Fruit fly (Drosophila melanogaster) whole organism, embryonic: ENCODE results near the gene CG44013.

Source experiments
- Antp ChIP-seq: fragments of 200-800 bp; sonication (Bioruptor generic); optimal IDR thresholded peaks from 3 replicates; lab custom pipeline; 2016; ENCODE audit warnings: missing biosample characterization, missing genetic modification characterization
- Atf6 ChIP-seq: fragments of 200-800 bp; sonication (Bioruptor generic); IDR thresholded peaks from 2 replicates; pipeline ENCODE4 v1.3.6; 2022; ENCODE audit warnings: missing biosample characterization, missing genetic modification characterization
- BtbVII ChIP-seq: fragments of 200-800 bp; sonication (Bioruptor generic); optimal IDR thresholded peaks from 3 replicates; lab custom pipeline; 2017; ENCODE audit warnings: missing biosample characterization, mild to moderate bottlenecking, missing genetic modification characterization
- CG10565 ChIP-seq: fragments of 200-800 bp; sonication (Bioruptor generic); optimal IDR thresholded peaks from 3 replicates; lab custom pipeline; 2016; ENCODE audit warnings: missing biosample characterization, mild to moderate bottlenecking, missing genetic modification characterization
- CG13424 ChIP-seq: fragments of 200-800 bp; sonication (Bioruptor generic); optimal IDR thresholded peaks from 2 replicates; lab custom pipeline; 2019; ENCODE audit warnings: missing biosample characterization, mild to moderate bottlenecking, missing genetic modification characterization, moderate library complexity
- CG13775 ChIP-seq: fragments of 200-800 bp; sonication (Bioruptor generic); optimal IDR thresholded peaks from 3 replicates; lab custom pipeline; 2017; ENCODE audit warnings: missing biosample characterization, mild to moderate bottlenecking, missing genetic modification characterization
- CG14014 ChIP-seq: fragments of 200-800 bp; sonication (Bioruptor generic); IDR thresholded peaks from 2 replicates; pipeline ENCODE4 v1.3.6; 2022; ENCODE audit warnings: missing biosample characterization, missing genetic modification characterization
- CG17385 ChIP-seq: fragments of 200-800 bp; sonication (Bioruptor generic); optimal IDR thresholded peaks from 3 replicates; lab custom pipeline; 2018; ENCODE audit warnings: missing biosample characterization, mild to moderate bottlenecking, missing genetic modification characterization
- CG2120 ChIP-seq: fragments of 200-800 bp; sonication (Bioruptor generic); optimal IDR thresholded peaks from 3 replicates; lab custom pipeline; 2016; ENCODE audit warnings: missing biosample characterization, missing genetic modification characterization
- CG2712 ChIP-seq: fragments of 200-800 bp; optimal IDR thresholded peaks from 3 replicates; lab custom pipeline; 2019; ENCODE audit warnings: missing biosample characterization, mild to moderate bottlenecking, missing genetic modification characterization, moderate library complexity
- CG30403 ChIP-seq: fragments of 200-800 bp; sonication (Bioruptor generic); optimal IDR thresholded peaks from 3 replicates; lab custom pipeline; 2016; ENCODE audit warnings: missing biosample characterization, missing genetic modification characterization
- CG31388 ChIP-seq: fragments of 200-800 bp; sonication (Bioruptor generic); optimal IDR thresholded peaks from 2 replicates; lab custom pipeline; 2016; ENCODE audit warnings: missing biosample characterization, missing genetic modification characterization
- CG31441 ChIP-seq: fragments of 200-800 bp; sonication (Bioruptor generic); IDR thresholded peaks from 2 replicates; pipeline ENCODE4 v1.3.6; 2022; ENCODE audit warnings: missing biosample characterization, missing genetic modification characterization
- CG32767 ChIP-seq: fragments of 200-800 bp; sonication (Bioruptor generic); IDR thresholded peaks from 2 replicates; pipeline ENCODE4 v1.3.6; 2022; ENCODE audit warnings: missing biosample characterization, missing genetic modification characterization
- CG42726 ChIP-seq: fragments of 200-800 bp; sonication (Bioruptor generic); IDR thresholded peaks from 2 replicates; pipeline ENCODE4 v1.3.6; 2022; ENCODE audit warnings: missing biosample characterization, missing genetic modification characterization; ENCODE audit not compliant: partially characterized antibody
- CG4360 ChIP-seq: fragments of 200-800 bp; sonication (Bioruptor generic); IDR thresholded peaks from 2 replicates; pipeline ENCODE4 v1.3.6; 2022; ENCODE audit warnings: missing biosample characterization, missing genetic modification characterization
- CG8478 ChIP-seq: fragments of >200 bp; optimal IDR thresholded peaks from 2 replicates; lab custom pipeline; 2018
- CG8765 ChIP-seq: fragments of 200-800 bp; sonication (Bioruptor generic); IDR thresholded peaks from 2 replicates; pipeline ENCODE4 v1.3.6; 2022; ENCODE audit warnings: missing biosample characterization, missing genetic modification characterization
- CG9215 ChIP-seq: fragments of 200-800 bp; sonication (Bioruptor generic); IDR thresholded peaks from 2 replicates; pipeline ENCODE4 v1.3.6; 2022; ENCODE audit warnings: missing biosample characterization, missing genetic modification characterization
- CG9932 ChIP-seq: fragments of 200-800 bp; sonication (Bioruptor generic); IDR thresholded peaks from 2 replicates; pipeline ENCODE4 v1.3.6; 2022; ENCODE audit warnings: missing biosample characterization, missing genetic modification characterization
- CoRest ChIP-seq: fragments of 200-800 bp; sonication (Bioruptor generic); optimal IDR thresholded peaks from 3 replicates; lab custom pipeline; 2018; ENCODE audit warnings: missing biosample characterization, mild to moderate bottlenecking, missing genetic modification characterization, moderate library complexity
- D ChIP-seq, 2 experiments: fragments of 200-800 bp in 1 of 2; fragments of >200 bp in 1 of 2; sonication (Bioruptor generic) in 1 of 2; optimal IDR thresholded peaks; 2 replicates in 1 of 2; 3 replicates in 1 of 2; lab custom pipeline; 2017; ENCODE audit warnings: mild to moderate bottlenecking in 1 of 2, missing biosample characterization in 1 of 2, missing genetic modification characterization in 1 of 2, missing genetic modification reagents in 1 of 2
- Dll ChIP-seq: fragments of 200-800 bp; sonication (Bioruptor generic); IDR thresholded peaks from 4 replicates; pipeline ENCODE4 v1.3.6; 2022; ENCODE audit warnings: missing biosample characterization, missing genetic modification characterization; ENCODE audit not compliant: partially characterized antibody
- Eip74EF ChIP-seq, 2 experiments: fragments of 200-800 bp in 1 of 2; fragments of >200 bp in 1 of 2; sonication (Bioruptor generic) in 1 of 2; optimal IDR thresholded peaks; 2 replicates each; lab custom pipeline; 2017 to 2019; ENCODE audit warnings: missing biosample characterization in 2 of 2, missing genetic modification characterization in 2 of 2, mild to moderate bottlenecking in 1 of 2, moderate library complexity in 1 of 2
- Ets65A ChIP-seq: fragments of 200-800 bp; sonication (Bioruptor generic); peaks from one replicate; lab custom pipeline; 2016; ENCODE audit warnings: missing biosample characterization, missing genetic modification characterization
- Ets97D ChIP-seq: fragments of 200-800 bp; sonication (Bioruptor generic); optimal IDR thresholded peaks from 3 replicates; lab custom pipeline; 2016; ENCODE audit warnings: missing biosample characterization, missing genetic modification characterization
- HLHmδ ChIP-seq: fragments of 200-800 bp; sonication (Bioruptor generic); optimal IDR thresholded peaks from 2 replicates; lab custom pipeline; 2018; ENCODE audit warnings: missing biosample characterization, mild to moderate bottlenecking, missing genetic modification characterization, moderate library complexity
- HmgZ ChIP-seq: fragments of 200-800 bp; sonication (Bioruptor generic); optimal IDR thresholded peaks from 2 replicates; lab custom pipeline; 2018; ENCODE audit warnings: missing biosample characterization, mild to moderate bottlenecking, missing genetic modification characterization
- Hr3 ChIP-seq: fragments of 200-800 bp; sonication (Bioruptor generic); optimal IDR thresholded peaks from 3 replicates; lab custom pipeline; 2016; ENCODE audit warnings: missing biosample characterization, missing genetic modification characterization
- Med ChIP-seq: fragments of 200-800 bp; sonication (Bioruptor generic); peaks from one replicate; lab custom pipeline; 2016; ENCODE audit warnings: missing biosample characterization, missing genetic modification characterization, mild to moderate bottlenecking, inconsistent platforms, moderate library complexity
- Mrtf ChIP-seq: fragments of 200-800 bp; sonication (Bioruptor generic); IDR thresholded peaks from 3 replicates; pipeline ENCODE4 v1.3.6; 2022; ENCODE audit warnings: missing biosample characterization, missing genetic modification characterization
- NFAT ChIP-seq: fragments of 200-800 bp; sonication (Bioruptor generic); IDR thresholded peaks from 2 replicates; pipeline ENCODE4 v1.3.6; 2022; ENCODE audit warnings: missing biosample characterization, missing genetic modification characterization
- Rfx ChIP-seq: fragments of 200-800 bp; sonication (Bioruptor generic); IDR thresholded peaks from 2 replicates; pipeline ENCODE4 v1.3.6; 2022; ENCODE audit warnings: missing biosample characterization, missing genetic modification characterization
- Sry-δ ChIP-seq: fragments of 200-800 bp; sonication (Bioruptor generic); optimal IDR thresholded peaks from 2 replicates; lab custom pipeline; 2016; ENCODE audit warnings: missing biosample characterization, missing genetic modification characterization
- ab ChIP-seq: fragments of 200-800 bp; sonication (Bioruptor generic); optimal IDR thresholded peaks from 2 replicates; lab custom pipeline; 2016; ENCODE audit warnings: missing biosample characterization, missing genetic modification characterization
- abd-A ChIP-seq: fragments of 200-800 bp; sonication (Bioruptor generic); optimal IDR thresholded peaks from 3 replicates; lab custom pipeline; 2019; ENCODE audit warnings: missing biosample characterization, mild to moderate bottlenecking, missing genetic modification characterization, moderate library complexity
- ato ChIP-seq: fragments of 200-800 bp; sonication (Bioruptor generic); IDR thresholded peaks from 2 replicates; pipeline ENCODE4 v1.3.6; 2022; ENCODE audit warnings: missing biosample characterization, missing genetic modification characterization; ENCODE audit not compliant: partially characterized antibody
- cas ChIP-seq: fragments of 200-800 bp; sonication (Bioruptor generic); IDR thresholded peaks from 2 replicates; pipeline ENCODE4 v1.3.6; 2022; ENCODE audit warnings: missing biosample characterization, missing genetic modification characterization
- chm ChIP-seq: fragments of 200-800 bp; sonication (Bioruptor generic); IDR thresholded peaks from 2 replicates; pipeline ENCODE4 v1.3.6; 2022; ENCODE audit warnings: missing biosample characterization, missing genetic modification characterization
- ci ChIP-seq: fragments of 200-800 bp; sonication (Bioruptor generic); IDR thresholded peaks from 3 replicates; pipeline ENCODE4 v1.3.6; 2022; ENCODE audit warnings: missing biosample characterization, missing genetic modification characterization
- croc ChIP-seq: fragments of 200-800 bp; sonication (Bioruptor generic); conservative IDR thresholded peaks from 3 replicates; pipeline ENCODE4 v1.3.6; 2022; ENCODE audit warnings: missing biosample characterization, missing genetic modification characterization
- en ChIP-seq: fragments of 200-800 bp; sonication (Bioruptor generic); optimal IDR thresholded peaks from 2 replicates; lab custom pipeline; 2016; ENCODE audit warnings: missing biosample characterization, missing genetic modification characterization
- eyg ChIP-seq: fragments of 200-800 bp; sonication (Bioruptor generic); optimal IDR thresholded peaks from 3 replicates; lab custom pipeline; 2016; ENCODE audit warnings: missing biosample characterization, missing genetic modification characterization
- grau ChIP-seq: fragments of 200-800 bp; optimal IDR thresholded peaks from 3 replicates; lab custom pipeline; 2019; ENCODE audit warnings: missing biosample characterization, mild to moderate bottlenecking, missing genetic modification characterization, moderate library complexity
- gt ChIP-seq: fragments of 200-800 bp; sonication (Bioruptor generic); IDR thresholded peaks from 2 replicates; pipeline ENCODE4 v1.3.6; 2022; ENCODE audit warnings: missing biosample characterization, missing genetic modification characterization
- lov ChIP-seq, 2 experiments: fragments of 200-800 bp in 1 of 2; fragments of >200 bp in 1 of 2; sonication (Bioruptor generic) in 1 of 2; IDR thresholded peaks in 1 of 2; optimal IDR thresholded peaks in 1 of 2; 2 replicates in 1 of 2; 3 replicates in 1 of 2; pipeline versions ENCODE4 v1.3.6 to Lab custom; 2017 to 2022; ENCODE audit warnings: missing biosample characterization in 1 of 2, missing genetic modification characterization in 1 of 2
- p53 ChIP-seq: fragments of 200-800 bp; sonication (Bioruptor generic); optimal IDR thresholded peaks from 2 replicates; lab custom pipeline; 2016; ENCODE audit warnings: missing biosample characterization, missing genetic modification characterization
- rib ChIP-seq: fragments of 200-800 bp; sonication (Bioruptor generic); IDR thresholded peaks from 2 replicates; pipeline ENCODE4 v1.3.6; 2022; ENCODE audit warnings: missing biosample characterization, missing genetic modification characterization
- schlank ChIP-seq: fragments of 200-800 bp; sonication (Bioruptor generic); optimal IDR thresholded peaks from 2 replicates; lab custom pipeline; 2018; ENCODE audit warnings: missing biosample characterization, mild to moderate bottlenecking, missing genetic modification characterization
- sna ChIP-seq: fragments of 200-800 bp; sonication (Bioruptor generic); IDR thresholded peaks from 2 replicates; pipeline ENCODE4 v1.3.6; 2022; ENCODE audit warnings: missing biosample characterization, missing genetic modification characterization; ENCODE audit not compliant: partially characterized antibody
- sob ChIP-seq: fragments of 200-800 bp; sonication (Bioruptor generic); IDR thresholded peaks from 2 replicates; pipeline ENCODE4 v1.3.6; 2022; ENCODE audit warnings: missing biosample characterization, missing genetic modification characterization
- vvl ChIP-seq: fragments of 200-800 bp; sonication (Bioruptor generic); IDR thresholded peaks from 2 replicates; pipeline ENCODE4 v1.3.6; 2022; ENCODE audit warnings: missing biosample characterization, missing genetic modification characterization

Gene CG44013

DNA sequence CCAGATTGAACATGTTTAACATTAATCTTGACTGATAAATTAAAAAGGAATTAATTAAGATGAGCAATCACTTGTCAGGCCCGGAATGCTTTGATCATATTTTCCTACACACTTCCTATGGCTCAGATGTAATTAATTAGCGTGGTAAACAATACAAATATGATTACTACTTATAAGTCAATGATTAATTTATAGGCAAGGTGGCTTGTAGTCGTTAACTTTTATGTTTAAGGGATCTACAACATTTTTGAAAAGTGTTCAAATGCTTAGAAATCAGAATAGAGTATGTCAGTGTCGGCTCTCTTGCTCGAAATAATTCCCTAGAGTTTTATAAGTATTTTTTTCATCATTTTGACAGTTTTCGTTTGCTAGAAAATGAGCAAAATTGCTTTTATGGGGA, 38.0 kb downstream of the CG44013 start (continued):
- no peak for TF ChIP-seq rib (GFP tag; lab: Robert Waterston, UW)
- no peak for TF ChIP-seq CG42726 (GFP tag; lab: Robert Waterston, UW)
- no peak for TF ChIP-seq CoRest (tag; lab: Kevin White, UChicago)
- TF ChIP-seq CG30403 (GFP tag; lab: Kevin White, UChicago), result no peak
- no peak for TF ChIP-seq Dll
- no peak for TF ChIP-seq ab (GFP tag; lab: Kevin White, UChicago)
- TF ChIP-seq grau (tag; lab: Kevin White, UChicago), result peak; percentile 34
- TF ChIP-seq Hr3 (GFP tag; lab: Kevin White, UChicago), result no peak
- TF ChIP-seq eyg (GFP tag; lab: Kevin White, UChicago), result no peak
- TF ChIP-seq Rfx (GFP tag; lab: Robert Waterston, UW), result peak; percentile 27; the same call in 1 of the 2 replicates
- no peak for TF ChIP-seq sob (GFP tag; lab: Robert Waterston, UW)
- TF ChIP-seq ci (GFP tag; lab: Robert Waterston, UW), result no peak
- TF ChIP-seq Sry-δ (GFP tag; lab: Kevin White, UChicago), result no peak
- no peak for TF ChIP-seq CG8478 (lab: Kevin White, UChicago)
- TF ChIP-seq D (optimal IDR thresholded peaks at IDR 0.05; lab: Kevin White, UChicago), result no peak
- TF ChIP-seq D (GFP tag; optimal IDR thresholded peaks at IDR 0.05; lab: Kevin White, UChicago), result no peak
- TF ChIP-seq Atf6 (GFP tag; lab: Robert Waterston, UW), result no peak
- TF ChIP-seq CG10565 (GFP tag; lab: Kevin White, UChicago), result no peak
- 0 out of 2 replicates have a peak, but pooled peaks have one; percentile 7 for TF ChIP-seq CG14014 (GFP tag; lab: Robert Waterston, UW)
- TF ChIP-seq CG17385 (GFP tag; lab: Kevin White, UChicago), result no peak
- no peak for TF ChIP-seq Ets97D (GFP tag; lab: Kevin White, UChicago)
- no peak for TF ChIP-seq HmgZ
- TF ChIP-seq en (GFP tag; lab: Kevin White, UChicago), result no peak
- TF ChIP-seq abd-A (tag; lab: Kevin White, UChicago), result no peak
- no peak for TF ChIP-seq lov (optimal IDR thresholded peaks at IDR 0.05; lab: Kevin White, UChicago)
- no peak for TF ChIP-seq lov (GFP tag; IDR thresholded peaks at IDR 0.05; lab: Robert Waterston, UW)
- no peak for TF ChIP-seq cas (GFP tag; lab: Robert Waterston, UW)
- no peak for TF ChIP-seq schlank (tag; lab: Kevin White, UChicago)
- TF ChIP-seq vvl, result no peak
- peak; percentile 38; the same call in 1 of the 2 replicates for TF ChIP-seq CG9932 (GFP tag; lab: Robert Waterston, UW)
- no peak for TF ChIP-seq CG9215
- no peak for TF ChIP-seq CG13775 (GFP tag; lab: Kevin White, UChicago)
- no peak for TF ChIP-seq Antp (GFP tag; lab: Kevin White, UChicago)
- TF ChIP-seq CG2120 (GFP tag; lab: Kevin White, UChicago), result peak; percentile 51
- no peak for TF ChIP-seq BtbVII (GFP tag; lab: Kevin White, UChicago)
- TF ChIP-seq Med, result peak; percentile 58
- no peak for TF ChIP-seq sna
- no peak for TF ChIP-seq CG8765
- no peak for TF ChIP-seq CG31441 (GFP tag; lab: Robert Waterston, UW)
- TF ChIP-seq CG32767 (GFP tag; lab: Robert Waterston, UW), result no peak
- TF ChIP-seq NFAT (GFP tag; lab: Robert Waterston, UW), result no peak
- TF ChIP-seq chm, result no peak
- TF ChIP-seq Mrtf (GFP tag; lab: Robert Waterston, UW), result no peak
- no peak for TF ChIP-seq CG31388
- no peak for TF ChIP-seq p53 (GFP tag; lab: Kevin White, UChicago)
- peak; percentile 10 for TF ChIP-seq CG2712
- no peak for TF ChIP-seq gt (GFP tag; lab: Robert Waterston, UW)
- TF ChIP-seq CG4360 (GFP tag; lab: Robert Waterston, UW), result no peak
- no peak for TF ChIP-seq HLHmδ (GFP tag; lab: Kevin White, UChicago)
- no peak for TF ChIP-seq Ets65A (GFP tag; lab: Kevin White, UChicago)
- no peak for TF ChIP-seq croc (GFP tag; lab: Robert Waterston, UW)
- TF ChIP-seq ato (GFP tag; lab: Robert Waterston, UW), result no peak
- TF ChIP-seq Eip74EF (GFP tag; optimal IDR thresholded peaks at IDR 0.05; lab: Kevin White, UChicago), result no peak
- TF ChIP-seq CG13424 (tag; lab: Kevin White, UChicago), result no peak
